Fruit fly (Drosophila melanogaster): Measurements from ENCODE around the gene PQBP1.

DNA sequence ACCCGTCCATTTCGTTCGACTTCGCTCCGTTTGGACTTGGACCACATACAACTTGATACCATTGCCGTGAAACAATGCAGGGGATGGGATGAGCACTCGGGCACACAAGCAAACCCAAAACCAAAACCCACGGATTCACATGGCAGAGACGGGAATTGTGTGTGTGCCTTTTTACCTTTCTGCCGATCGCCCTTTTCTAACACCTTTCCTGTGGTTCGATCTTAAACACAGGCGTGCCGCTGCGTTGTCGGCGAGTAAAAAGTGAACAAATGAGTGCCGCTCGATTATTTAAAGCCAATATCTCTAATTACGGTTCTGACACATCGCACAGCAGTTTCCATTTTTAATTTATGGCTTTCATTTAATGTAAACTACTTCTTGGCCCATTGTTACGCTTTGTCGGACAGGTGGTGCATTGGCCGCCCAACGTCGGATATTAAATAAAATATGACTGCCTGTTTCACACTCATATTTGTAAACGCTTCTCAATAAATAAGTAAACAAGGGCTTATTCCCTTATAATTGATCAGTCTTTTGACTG lies 11.8 kb downstream of the PQBP1 start:
- TF ChIP-seq OdsH (GFP tag; optimal IDR thresholded peaks at IDR 0.05) (no peak), br (GFP tag; optimal IDR thresholded peaks at IDR 0.05) (no peak), N (GFP tag; optimal IDR thresholded peaks at IDR 0.05) (no peak), Abd-B (GFP tag; optimal IDR thresholded peaks at IDR 0.05) (no peak), Dfd (GFP tag; optimal IDR thresholded peaks at IDR 0.05) (no peak), psq (GFP tag; optimal IDR thresholded peaks at IDR 0.05) (no peak), Jra (GFP tag; optimal IDR thresholded peaks at IDR 0.05) (no peak)
